Worm (Caenorhabditis elegans) whole organism, late embryonic: ENCODE data around the gene Y43F8B.23.

Experiments
- ahr-1 ChIP-seq: sonication (generic microtip); optimal IDR thresholded peaks from 2 replicates; lab custom pipeline; 2016; ENCODE audit warnings: missing genetic modification characterization, missing compliant biosample characterization
- ama-1 ChIP-seq: fragments of 150-350 bp; optimal IDR thresholded peaks from 2 replicates; lab custom pipeline; 2014
- elt-4 ChIP-seq: sonication (generic microtip); optimal IDR thresholded peaks from 2 replicates; lab custom pipeline; 2016; ENCODE audit warnings: missing genetic modification characterization, missing compliant biosample characterization
- eyg-1 ChIP-seq: sonication (generic microtip); optimal IDR thresholded peaks from 2 replicates; lab custom pipeline; 2016; ENCODE audit warnings: missing genotype, missing genetic modification characterization, missing compliant biosample characterization
- fkh-10 ChIP-seq: fragments of 150-350 bp; optimal IDR thresholded peaks from 2 replicates; lab custom pipeline; 2014; ENCODE audit warnings: missing biosample characterization, missing genetic modification reagents, missing genetic modification characterization
- nhr-11 ChIP-seq: fragments of 150-350 bp; optimal IDR thresholded peaks from 2 replicates; lab custom pipeline; 2014; ENCODE audit warnings: missing biosample characterization, missing genetic modification characterization

DNA sequence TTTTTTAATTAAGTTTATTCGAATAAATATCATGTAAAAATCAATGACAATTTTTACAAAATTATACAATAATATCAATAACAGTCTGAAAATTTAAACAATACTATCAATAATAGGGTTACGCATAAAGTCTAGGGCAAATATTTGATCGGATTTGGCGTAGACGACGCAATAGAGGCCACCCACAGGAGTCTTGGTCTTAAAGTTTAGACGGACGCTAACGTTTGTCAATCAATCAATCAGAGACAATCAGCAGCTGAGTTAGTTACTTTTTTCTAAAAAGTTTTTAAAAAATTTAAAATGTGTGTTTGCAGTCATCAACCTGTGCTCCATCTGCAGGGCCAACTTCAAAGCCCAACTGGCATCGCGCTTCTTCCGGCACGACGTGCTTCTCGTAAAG lies 23.9 kb upstream of the Y43F8B.23 start, which contains the start of gene Y43F8B.29:
- TF ChIP-seq elt-4 (tag; lab: Kevin White, UChicago) (no peak), ama-1 (lab: Kevin White, UChicago) (no peak), fkh-10 (GFP tag; lab: Kevin White, UChicago) (no peak), eyg-1 (tag; lab: Kevin White, UChicago) (no peak), nhr-11 (tag; lab: Kevin White, UChicago) (no peak), ahr-1 (no peak)
